Fruit fly (Drosophila melanogaster): ENCODE measurements around the gene CG18135.

DNA sequence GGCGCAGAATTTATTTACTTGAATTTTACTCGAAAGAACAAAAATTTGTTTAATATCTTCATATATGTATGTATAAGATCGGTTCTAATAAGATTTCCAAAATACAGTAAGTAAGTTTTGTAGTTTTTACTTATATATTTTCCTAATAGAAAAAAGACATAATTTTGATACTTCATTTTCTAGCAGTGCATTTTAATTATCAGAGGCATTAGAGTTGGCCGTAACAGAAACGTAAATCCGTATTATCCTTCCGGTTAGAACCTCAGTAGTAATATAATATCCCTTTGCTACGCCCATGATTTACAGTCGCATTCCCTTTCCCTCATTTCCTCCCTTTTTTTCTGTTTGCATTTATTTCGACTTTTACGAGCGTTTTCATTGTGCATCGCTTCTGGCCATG lies 21.4 kb downstream of the CG18135 start:
- TF ChIP-seq CG34406 (GFP tag; optimal IDR thresholded peaks at IDR 0.05), result no peak
- no peak for TF ChIP-seq dac (GFP tag; optimal IDR thresholded peaks at IDR 0.05)
- TF ChIP-seq Lpt (GFP tag; optimal IDR thresholded peaks at IDR 0.05), result no peak
- TF ChIP-seq fd85E (GFP tag; optimal IDR thresholded peaks at IDR 0.05), result no peak
- no peak for TF ChIP-seq dsx (GFP tag; optimal IDR thresholded peaks at IDR 0.05; ENCODE audit: poor library complexity, severe bottlenecking)
- TF ChIP-seq CG10669 (GFP tag; optimal IDR thresholded peaks at IDR 0.05), result no peak
- TF ChIP-seq CG9139 (GFP tag; optimal IDR thresholded peaks at IDR 0.05), result no peak
- TF ChIP-seq lz (GFP tag; optimal IDR thresholded peaks at IDR 0.05), result peak; percentile 24
- TF ChIP-seq eg (GFP tag; IDR thresholded peaks at IDR 0.05), result no peak
- TF ChIP-seq Met (GFP tag; optimal IDR thresholded peaks at IDR 0.05), result peak; percentile 48
- TF ChIP-seq Gug (GFP tag; IDR thresholded peaks at IDR 0.05), result no peak

All from whole organism, prepupa.